Worm (Caenorhabditis elegans) whole organism, L1 larva: Measurements from ENCODE around the gene R11G1.1.
A peak's percentile ranks its signal among the peaks of the same experiment; 100 is the strongest.

Experiments used
- C04F5.9 ChIP-seq: sonication (generic microtip); optimal IDR thresholded peaks from 2 replicates; lab custom pipeline; 2016; ENCODE audit warnings: missing genetic modification characterization, missing compliant biosample characterization
- C16A3.4 ChIP-seq: fragments of 150-350 bp; optimal IDR thresholded peaks from 2 replicates; lab custom pipeline; 2014; ENCODE audit warnings: missing biosample characterization, missing genetic modification characterization
- C34B4.2 ChIP-seq: sonication (generic microtip); optimal IDR thresholded peaks from 2 replicates; lab custom pipeline; 2017; ENCODE audit warnings: mild to moderate bottlenecking, missing genetic modification characterization, missing compliant biosample characterization
- aha-1 ChIP-seq: fragments of 150-350 bp; optimal IDR thresholded peaks from 2 replicates; lab custom pipeline; 2014; ENCODE audit warnings: missing biosample characterization, missing genetic modification characterization
- aly-2 ChIP-seq: fragments of 150-350 bp; optimal IDR thresholded peaks from 2 replicates; lab custom pipeline; 2014; ENCODE audit warnings: missing biosample characterization, missing genetic modification characterization
- blmp-1 ChIP-seq: fragments of 150-350 bp; optimal IDR thresholded peaks from 2 replicates; lab custom pipeline; 2014; ENCODE audit warnings: missing biosample characterization, missing genetic modification characterization
- ceh-63 ChIP-seq: fragments of 200-800 bp; sonication (Bioruptor generic); optimal IDR thresholded peaks from 2 replicates; lab custom pipeline; 2018; ENCODE audit warnings: mild to moderate bottlenecking, missing genetic modification characterization, missing compliant biosample characterization
- ceh-8 ChIP-seq: fragments of 200-800 bp; sonication (Bioruptor generic); optimal IDR thresholded peaks from 2 replicates; lab custom pipeline; 2018; ENCODE audit warnings: mild to moderate bottlenecking, missing genetic modification characterization, moderate library complexity, missing compliant biosample characterization
- ceh-82 ChIP-seq, 3 experiments: fragments of 150-350 bp in 1 of 3; sonication (generic microtip) in 2 of 3; optimal IDR thresholded peaks; 2 replicates each; lab custom pipeline; 2014 to 2017; ENCODE audit warnings: missing biosample characterization in 3 of 3, missing genetic modification characterization in 3 of 3
- ceh-88 ChIP-seq: fragments of 200-800 bp; sonication (Bioruptor generic); IDR thresholded peaks from 2 replicates; pipeline ENCODE4 v1.3.6; 2022; ENCODE audit warnings: missing genetic modification characterization, missing compliant biosample characterization
- ceh-90 ChIP-seq: sonication (generic microtip); optimal IDR thresholded peaks from 2 replicates; lab custom pipeline; 2016; ENCODE audit warnings: missing genetic modification characterization, missing compliant biosample characterization
- efl-1 ChIP-seq, 4 experiments: fragments of 150-350 bp; optimal IDR thresholded peaks in 3 of 4; peaks in 1 of 4; 1 replicate in 1 of 4; 2 replicates in 3 of 4; lab custom pipeline; 2014; ENCODE audit warnings: missing biosample characterization in 2 of 4, missing genetic modification characterization in 2 of 4, missing genetic modification reagents in 2 of 4
- egl-13 ChIP-seq: sonication (generic microtip); optimal IDR thresholded peaks from 2 replicates; lab custom pipeline; 2016; ENCODE audit warnings: missing genotype, missing genetic modification reagents, missing genetic modification characterization, missing compliant biosample characterization
- ets-5 ChIP-seq: fragments of 200-800 bp; sonication (Bioruptor generic); IDR thresholded peaks from 2 replicates; pipeline ENCODE4 v1.3.6; 2022; ENCODE audit warnings: missing genetic modification characterization, missing compliant biosample characterization
- fos-1 ChIP-seq: fragments of 150-350 bp; optimal IDR thresholded peaks from 2 replicates; lab custom pipeline; 2014; ENCODE audit warnings: missing biosample characterization, missing genetic modification characterization
- grh-1 ChIP-seq: fragments of 200-800 bp; sonication (Bioruptor generic); IDR thresholded peaks from 2 replicates; pipeline ENCODE4 v1.3.6; 2022; ENCODE audit warnings: missing genetic modification reagents, missing genetic modification characterization, missing compliant biosample characterization
- hpl-2 ChIP-seq: fragments of 150-350 bp; optimal IDR thresholded peaks from 2 replicates; lab custom pipeline; 2014; ENCODE audit warnings: missing biosample characterization, missing genetic modification reagents, missing genetic modification characterization
- irx-1 ChIP-seq: sonication (generic microtip); optimal IDR thresholded peaks from 2 replicates; lab custom pipeline; 2016; ENCODE audit warnings: missing genetic modification characterization, missing compliant biosample characterization
- isw-1 ChIP-seq: fragments of 200-800 bp; sonication (Bioruptor generic); IDR thresholded peaks from 2 replicates; pipeline ENCODE4 v1.3.6; 2022; ENCODE audit warnings: missing genetic modification characterization, missing compliant biosample characterization
- lin-13 ChIP-seq: fragments of 150-350 bp; optimal IDR thresholded peaks from 2 replicates; lab custom pipeline; 2014; ENCODE audit warnings: missing biosample characterization, missing genetic modification reagents, missing genetic modification characterization
- lin-14 ChIP-seq: fragments of 200-800 bp; sonication (Bioruptor generic); optimal IDR thresholded peaks from 2 replicates; lab custom pipeline; 2018; ENCODE audit warnings: mild to moderate bottlenecking, missing genetic modification characterization, moderate library complexity, missing compliant biosample characterization
- lin-39 ChIP-seq: fragments of 150-350 bp; optimal IDR thresholded peaks from 2 replicates; lab custom pipeline; 2014; ENCODE audit warnings: missing biosample characterization, missing genetic modification reagents, missing genetic modification characterization
- lsy-2 ChIP-seq, 2 experiments: fragments of 150-350 bp; optimal IDR thresholded peaks; 2 replicates each; lab custom pipeline; 2014; ENCODE audit warnings: missing biosample characterization in 2 of 2, missing genetic modification characterization in 2 of 2
- mab-9 ChIP-seq: fragments of 200-800 bp; sonication (Bioruptor generic); IDR thresholded peaks from 2 replicates; pipeline ENCODE4 v1.3.6; 2022; ENCODE audit warnings: missing genetic modification reagents, missing genetic modification characterization, missing compliant biosample characterization
- mdl-1 ChIP-seq, 2 experiments: fragments of 150-350 bp; optimal IDR thresholded peaks; 2 replicates each; lab custom pipeline; 2014 to 2017; ENCODE audit warnings: missing biosample characterization in 2 of 2, missing genetic modification characterization in 2 of 2, inconsistent platforms in 1 of 2
- mef-2 ChIP-seq: fragments of 150-350 bp; optimal IDR thresholded peaks from 2 replicates; lab custom pipeline; 2014; ENCODE audit warnings: missing biosample characterization, missing genetic modification characterization
- mep-1 ChIP-seq: fragments of 150-350 bp; optimal IDR thresholded peaks from 2 replicates; lab custom pipeline; 2014; ENCODE audit warnings: missing biosample characterization, missing genetic modification characterization
- nhr-12 ChIP-seq: sonication (generic microtip); optimal IDR thresholded peaks from 2 replicates; lab custom pipeline; 2017; ENCODE audit warnings: missing biosample characterization, missing genetic modification characterization
- nhr-47 ChIP-seq: sonication (generic microtip); optimal IDR thresholded peaks from 2 replicates; lab custom pipeline; 2016; ENCODE audit warnings: mild to moderate bottlenecking, missing genetic modification characterization, moderate library complexity, missing compliant biosample characterization
- nhr-71 ChIP-seq: sonication (generic microtip); optimal IDR thresholded peaks from 2 replicates; lab custom pipeline; 2016; ENCODE audit warnings: mild to moderate bottlenecking, missing genetic modification characterization, moderate library complexity, missing compliant biosample characterization
- nhr-85 ChIP-seq: sonication (generic microtip); peaks from one replicate; lab custom pipeline; 2016; ENCODE audit warnings: missing genetic modification characterization, inconsistent platforms, missing compliant biosample characterization
- nhr-90 ChIP-seq: sonication (generic microtip); optimal IDR thresholded peaks from 2 replicates; lab custom pipeline; 2016; ENCODE audit warnings: mild to moderate bottlenecking, missing genetic modification characterization, missing compliant biosample characterization; ENCODE audit not compliant: poor library complexity
- pag-3 ChIP-seq: sonication (generic microtip); optimal IDR thresholded peaks from 2 replicates; lab custom pipeline; 2017; ENCODE audit warnings: missing genetic modification characterization, mild to moderate bottlenecking, missing compliant biosample characterization, antibody characterized with exemption, borderline replicate concordance; ENCODE audit not compliant: insufficient read depth
- rnt-1 ChIP-seq: sonication (generic microtip); optimal IDR thresholded peaks from 2 replicates; lab custom pipeline; 2016; ENCODE audit warnings: mild to moderate bottlenecking, missing genetic modification characterization, moderate library complexity, missing compliant biosample characterization
- snu-23 ChIP-seq: sonication (generic microtip); optimal IDR thresholded peaks from 2 replicates; lab custom pipeline; 2016; ENCODE audit warnings: missing genetic modification characterization, missing compliant biosample characterization
- sox-4 ChIP-seq: sonication (generic microtip); optimal IDR thresholded peaks from 2 replicates; lab custom pipeline; 2016; ENCODE audit warnings: missing genetic modification characterization, missing compliant biosample characterization
- tbx-2 ChIP-seq: sonication (generic microtip); optimal IDR thresholded peaks from 2 replicates; lab custom pipeline; 2016; ENCODE audit warnings: missing genetic modification characterization, missing compliant biosample characterization
- unc-130 ChIP-seq: fragments of 150-350 bp; optimal IDR thresholded peaks from 2 replicates; lab custom pipeline; 2017; ENCODE audit warnings: missing biosample characterization, missing genetic modification characterization, inconsistent platforms
- unc-62 ChIP-seq: fragments of 150-350 bp; optimal IDR thresholded peaks from 2 replicates; lab custom pipeline; 2014; ENCODE audit warnings: missing biosample characterization, missing genetic modification reagents, missing genetic modification characterization
- vab-15 ChIP-seq: sonication (generic microtip); optimal IDR thresholded peaks from 2 replicates; lab custom pipeline; 2017; ENCODE audit warnings: missing genotype, mild to moderate bottlenecking, missing genetic modification characterization, missing compliant biosample characterization
- xbp-1 ChIP-seq: sonication (generic microtip); optimal IDR thresholded peaks from 2 replicates; lab custom pipeline; 2016; ENCODE audit warnings: missing genetic modification characterization, missing compliant biosample characterization
- ztf-11 ChIP-seq, 2 experiments: sonication (generic microtip); optimal IDR thresholded peaks; 2 replicates each; lab custom pipeline; 2016 to 2017; ENCODE audit warnings: missing genetic modification characterization in 2 of 2, missing biosample characterization in 1 of 2, missing compliant biosample characterization in 1 of 2
- ztf-4 ChIP-seq: fragments of 150-350 bp; optimal IDR thresholded peaks from 2 replicates; lab custom pipeline; 2014; ENCODE audit warnings: missing biosample characterization, missing genetic modification characterization

R11G1.1 gene

ce11 chrX:3634782-3635181 is 24.5 kb upstream of the R11G1.1 start:
- TF ChIP-seq fos-1 (tag; lab: Kevin White, UChicago) (no peak), lin-14 (GFP tag; lab: Kevin White, UChicago) (peak; percentile 52), C04F5.9 (tag; lab: Kevin White, UChicago) (no peak), mep-1 (tag; lab: Kevin White, UChicago) (no peak), nhr-71 (tag; lab: Kevin White, UChicago) (no peak), mab-9 (no peak), efl-1 (optimal IDR thresholded peaks at IDR 0.05; lab: Kevin White, UChicago) (no peak), efl-1 (GFP tag; optimal IDR thresholded peaks at IDR 0.05 in 1 of 2; lab: Kevin White, UChicago) (peak in 1 of 2 experiments; percentile 42), ztf-4 (tag; lab: Kevin White, UChicago) (no peak), aha-1 (tag; lab: Kevin White, UChicago) (no peak), hpl-2 (GFP tag; lab: Kevin White, UChicago) (no peak)

DNA sequence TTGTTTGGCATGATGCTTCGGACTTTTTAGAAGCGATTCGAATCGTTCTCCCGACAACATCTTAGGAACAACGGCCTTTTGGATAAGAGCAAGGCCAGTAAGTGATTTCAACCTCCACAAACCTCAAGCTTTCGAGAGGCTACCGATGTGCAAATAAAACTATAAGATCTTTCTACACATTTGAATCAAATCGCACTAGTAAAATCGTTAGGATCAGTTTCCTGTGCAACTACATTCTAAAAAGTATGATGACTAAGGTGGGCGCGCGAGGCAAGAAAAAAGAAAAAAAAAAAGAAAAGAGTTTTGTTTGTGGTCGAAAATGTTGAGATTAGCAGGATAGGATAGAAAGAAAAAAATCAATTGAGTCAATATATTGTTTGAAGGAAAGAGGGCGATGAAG is 14.5 kb upstream of the R11G1.1 start, which contains the start of gene tmem-24:
Gene tmem-24 (minus strand): TSS at position 101 of the 400 bp plus-strand sequence.
- TF ChIP-seq pag-3 (tag; lab: Kevin White, UChicago) (no peak), C34B4.2 (no peak), lin-14 (GFP tag; lab: Kevin White, UChicago) (no peak), mef-2 (tag; lab: Kevin White, UChicago) (no peak), egl-13 (tag; lab: Kevin White, UChicago) (no peak), nhr-12 (tag; lab: Kevin White, UChicago) (no peak), lsy-2 (tag; optimal IDR thresholded peaks at IDR 0.05; lab: Kevin White, UChicago) (no peak), ceh-90 (tag; lab: Kevin White, UChicago) (no peak), ceh-88 (no peak), fos-1 (tag; lab: Kevin White, UChicago) (no peak), aha-1 (tag; lab: Kevin White, UChicago) (no peak)

- TF ChIP-seq mdl-1 (tag; optimal IDR thresholded peaks at IDR 0.05; lab: Kevin White, UChicago): no peak
- peak; percentile 32 for TF ChIP-seq nhr-71 (tag; lab: Kevin White, UChicago)
- no peak for TF ChIP-seq nhr-90
- no peak for TF ChIP-seq lin-13 (GFP tag; lab: Kevin White, UChicago)
- peak; percentile 77 for TF ChIP-seq lin-14 (GFP tag; lab: Kevin White, UChicago)
- no peak for TF ChIP-seq ceh-8
- no peak for TF ChIP-seq ceh-63
- no peak for TF ChIP-seq mep-1 (tag; lab: Kevin White, UChicago)
- TF ChIP-seq pag-3 (tag; lab: Kevin White, UChicago): peak; percentile 85
- TF ChIP-seq rnt-1 (tag; lab: Kevin White, UChicago): peak; percentile 40
- no peak for TF ChIP-seq grh-1 (GFP tag; lab: Robert Waterston, UW)
- no peak for TF ChIP-seq nhr-47
- TF ChIP-seq ceh-82 (tag; optimal IDR thresholded peaks at IDR 0.05; lab: Kevin White, UChicago): no peak
Observed at ce11 chrX:3645924-3646323, 13.4 kb upstream of the R11G1.1 start.

DNA sequence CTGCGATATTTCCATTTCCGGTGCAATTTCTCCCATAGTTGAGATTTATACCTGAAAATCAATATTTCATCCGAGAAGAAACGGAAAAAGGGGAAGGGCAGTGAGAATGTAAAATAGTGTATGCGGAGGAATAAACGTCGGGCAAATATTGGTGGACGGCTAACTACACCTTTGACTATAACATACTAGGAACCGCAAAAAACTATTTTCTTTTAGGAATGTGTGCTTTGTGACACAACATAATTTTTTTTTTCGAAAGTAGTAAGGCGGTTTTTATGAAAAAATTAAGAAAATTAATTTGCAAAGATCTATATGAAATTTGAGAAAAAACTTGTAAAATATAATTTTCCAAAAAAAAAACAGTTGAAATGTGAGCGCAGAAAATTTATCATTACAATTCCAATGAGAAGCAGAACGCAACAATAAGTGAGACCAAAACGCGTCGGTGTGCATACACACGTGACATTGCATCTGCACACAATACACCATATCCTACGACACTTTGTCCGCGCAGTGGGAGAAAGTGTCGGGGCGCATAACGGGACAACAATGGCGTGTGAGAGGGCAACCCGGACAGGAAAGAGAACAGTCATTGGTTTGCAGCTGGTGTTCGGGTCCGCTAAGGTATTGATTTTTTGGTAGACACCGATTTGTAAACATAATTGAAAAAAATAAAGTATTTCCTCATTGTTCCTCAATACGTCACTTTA is 9.0 kb upstream of the R11G1.1 start, which contains the start of the genes sax-1 and R11G1.2:
Gene sax-1 (minus strand): TSS at position 51 of the 710 bp plus-strand sequence.
Gene R11G1.2 (plus strand): TSS at position 515 of the 710 bp plus-strand sequence.
- TF ChIP-seq nhr-85 (tag; lab: Kevin White, UChicago) (peak; percentile 75), mef-2 (tag; lab: Kevin White, UChicago) (no peak), blmp-1 (tag; lab: Kevin White, UChicago) (peak; percentile 85), xbp-1 (peak; percentile 53), unc-62 (GFP tag; lab: Kevin White, UChicago) (no peak), vab-15 (tag; lab: Kevin White, UChicago) (no peak), lsy-2 (tag; optimal IDR thresholded peaks at IDR 0.05; lab: Kevin White, UChicago) (peak; percentile 58 to 59), rnt-1 (tag; lab: Kevin White, UChicago) (peak; percentile 52), lin-39 (tag; lab: Kevin White, UChicago) (peak; percentile 3), aly-2 (tag; lab: Kevin White, UChicago) (no peak), tbx-2 (peak; percentile 49), ztf-11 (tag; optimal IDR thresholded peaks at IDR 0.05; lab: Kevin White, UChicago) (peak in 1 of 2 experiments; percentile 40), C16A3.4 (tag; lab: Kevin White, UChicago) (peak; percentile 35), snu-23 (peak; percentile 64), unc-130 (no peak), isw-1 (GFP tag; lab: Robert Waterston, UW) (peak; percentile 5; the same call in 1 of the 2 replicates), nhr-71 (tag; lab: Kevin White, UChicago) (peak; percentile 71), aha-1 (tag; lab: Kevin White, UChicago) (no peak), mdl-1 (tag; optimal IDR thresholded peaks at IDR 0.05; lab: Kevin White, UChicago) (peak; percentile 49 to 87), irx-1 (tag; lab: Kevin White, UChicago) (peak; percentile 27), efl-1 (optimal IDR thresholded peaks at IDR 0.05; lab: Kevin White, UChicago) (peak; percentile 29 to 45), efl-1 (GFP tag; optimal IDR thresholded peaks at IDR 0.05 in 1 of 2; lab: Kevin White, UChicago) (peak; percentile 20 to 93), sox-4 (tag; lab: Kevin White, UChicago) (no peak), nhr-47 (peak; percentile 67), lin-14 (GFP tag; lab: Kevin White, UChicago) (peak; percentile 78), ets-5 (no peak)
